Fruit fly (Drosophila melanogaster) whole organism, embryonic: ENCODE results near the gene CG43062.
A peak's percentile ranks its signal among the peaks of the same experiment; 100 is the strongest.

Experiments used
- Ada2b ChIP-seq: fragments of 200-800 bp; sonication (Bioruptor generic); IDR thresholded peaks from 2 replicates; pipeline ENCODE4 v1.3.6; 2022; ENCODE audit warnings: missing biosample characterization, missing genetic modification characterization
- B-H1 ChIP-seq: fragments of 200-800 bp; sonication (Bioruptor generic); IDR thresholded peaks from 3 replicates; pipeline ENCODE4 v1.3.6; 2022; ENCODE audit warnings: missing biosample characterization, missing genetic modification characterization
- Blimp-1 ChIP-seq: fragments of 200-800 bp; sonication (Bioruptor generic); optimal IDR thresholded peaks from 3 replicates; lab custom pipeline; 2018; ENCODE audit warnings: missing biosample characterization, missing genetic modification characterization, mild to moderate bottlenecking, moderate library complexity, missing genetic modification reagents
- CG10147 ChIP-seq: fragments of 200-800 bp; sonication (Bioruptor generic); optimal IDR thresholded peaks from 2 replicates; lab custom pipeline; 2019; ENCODE audit warnings: missing biosample characterization, mild to moderate bottlenecking, missing genetic modification characterization, moderate library complexity
- CG10565 ChIP-seq: fragments of 200-800 bp; sonication (Bioruptor generic); optimal IDR thresholded peaks from 3 replicates; lab custom pipeline; 2016; ENCODE audit warnings: missing biosample characterization, mild to moderate bottlenecking, missing genetic modification characterization
- CG11093 ChIP-seq: fragments of 200-800 bp; sonication (Bioruptor generic); IDR thresholded peaks from 3 replicates; pipeline ENCODE4 v1.3.6; 2022; ENCODE audit warnings: missing biosample characterization, missing genetic modification characterization
- CG12104 ChIP-seq: fragments of 200-800 bp; sonication (Bioruptor generic); optimal IDR thresholded peaks from 3 replicates; lab custom pipeline; 2016; ENCODE audit warnings: missing biosample characterization, missing genetic modification characterization
- CG12155 ChIP-seq: fragments of 200-800 bp; sonication (Bioruptor generic); optimal IDR thresholded peaks from 3 replicates; lab custom pipeline; 2016; ENCODE audit warnings: missing biosample characterization, missing genetic modification characterization
- CG12659 ChIP-seq: fragments of 200-800 bp; sonication (Bioruptor generic); optimal IDR thresholded peaks from 3 replicates; lab custom pipeline; 2017; ENCODE audit warnings: mild to moderate bottlenecking, missing biosample characterization, missing genetic modification reagents, missing genetic modification characterization
- CG13424 ChIP-seq: fragments of 200-800 bp; sonication (Bioruptor generic); optimal IDR thresholded peaks from 2 replicates; lab custom pipeline; 2019; ENCODE audit warnings: missing biosample characterization, mild to moderate bottlenecking, missing genetic modification characterization, moderate library complexity
- CG1602 ChIP-seq: fragments of 200-800 bp; sonication (Bioruptor generic); optimal IDR thresholded peaks from 3 replicates; lab custom pipeline; 2016; ENCODE audit warnings: missing biosample characterization, missing genetic modification characterization
- CG17359 ChIP-seq: fragments of 200-800 bp; sonication (Bioruptor generic); optimal IDR thresholded peaks from 3 replicates; lab custom pipeline; 2018; ENCODE audit warnings: missing biosample characterization, mild to moderate bottlenecking, missing genetic modification characterization, moderate library complexity
- CG18011 ChIP-seq: fragments of 200-800 bp; sonication (Bioruptor generic); optimal IDR thresholded peaks from 2 replicates; lab custom pipeline; 2017; ENCODE audit warnings: missing biosample characterization, missing genetic modification characterization, mild to moderate bottlenecking, moderate library complexity, missing genotype
- CG1832 ChIP-seq: fragments of 200-800 bp; sonication (Bioruptor generic); optimal IDR thresholded peaks from 2 replicates; lab custom pipeline; 2017; ENCODE audit warnings: missing biosample characterization, mild to moderate bottlenecking, missing genetic modification characterization, inconsistent platforms
- CG3163 ChIP-seq: fragments of 200-800 bp; sonication (Bioruptor generic); optimal IDR thresholded peaks from 3 replicates; lab custom pipeline; 2016; ENCODE audit warnings: missing biosample characterization, missing genetic modification characterization
- CG33557 ChIP-seq: fragments of 200-800 bp; sonication (Bioruptor generic); optimal IDR thresholded peaks from 2 replicates; lab custom pipeline; 2019; ENCODE audit warnings: missing biosample characterization, mild to moderate bottlenecking, missing genetic modification characterization, moderate library complexity
- CG4360 ChIP-seq: fragments of 200-800 bp; sonication (Bioruptor generic); IDR thresholded peaks from 2 replicates; pipeline ENCODE4 v1.3.6; 2022; ENCODE audit warnings: missing biosample characterization, missing genetic modification characterization
- CG4730 ChIP-seq: fragments of 200-800 bp; sonication (Bioruptor generic); IDR thresholded peaks from 2 replicates; pipeline ENCODE4 v1.3.6; 2022; ENCODE audit warnings: missing biosample characterization, missing genetic modification characterization
- CG6272 ChIP-seq: fragments of 200-800 bp; sonication (Bioruptor generic); IDR thresholded peaks from 2 replicates; pipeline ENCODE4 v1.3.6; 2022; ENCODE audit warnings: missing biosample characterization, missing genetic modification characterization
- CG8924 ChIP-seq: fragments of 200-800 bp; optimal IDR thresholded peaks from 3 replicates; lab custom pipeline; 2019; ENCODE audit warnings: missing biosample characterization, mild to moderate bottlenecking, missing genetic modification characterization, moderate library complexity
- Dek ChIP-seq: fragments of 200-800 bp; sonication (Bioruptor generic); optimal IDR thresholded peaks from 3 replicates; lab custom pipeline; 2019; ENCODE audit warnings: missing biosample characterization, mild to moderate bottlenecking, missing genetic modification characterization, moderate library complexity
- Drgx ChIP-seq: fragments of 200-800 bp; sonication (Bioruptor generic); IDR thresholded peaks from 2 replicates; pipeline ENCODE4 v1.3.6; 2022; ENCODE audit warnings: missing biosample characterization, missing genetic modification characterization
- Eip74EF ChIP-seq, 2 experiments: fragments of 200-800 bp in 1 of 2; fragments of >200 bp in 1 of 2; sonication (Bioruptor generic) in 1 of 2; optimal IDR thresholded peaks; 2 replicates each; lab custom pipeline; 2017 to 2019; ENCODE audit warnings: missing biosample characterization in 2 of 2, missing genetic modification characterization in 2 of 2, mild to moderate bottlenecking in 1 of 2, moderate library complexity in 1 of 2
- Gug ChIP-seq: fragments of 200-800 bp; sonication (Bioruptor generic); IDR thresholded peaks from 4 replicates; pipeline ENCODE4 v1.3.6; 2022; ENCODE audit warnings: missing biosample characterization, missing genetic modification characterization
- H15 ChIP-seq: fragments of 200-800 bp; sonication (Bioruptor generic); IDR thresholded peaks from 3 replicates; pipeline ENCODE4 v1.3.6; 2022; ENCODE audit warnings: missing biosample characterization, missing genetic modification characterization
- Hr3 ChIP-seq: fragments of 200-800 bp; sonication (Bioruptor generic); optimal IDR thresholded peaks from 3 replicates; lab custom pipeline; 2016; ENCODE audit warnings: missing biosample characterization, missing genetic modification characterization
- Hr78 ChIP-seq, 2 experiments: fragments of 200-800 bp in 1 of 2; fragments of >200 bp in 1 of 2; sonication (Bioruptor generic) in 1 of 2; optimal IDR thresholded peaks; 2 replicates each; lab custom pipeline; 2017 to 2019; ENCODE audit warnings: missing biosample characterization in 2 of 2, missing genetic modification characterization in 2 of 2, mild to moderate bottlenecking in 1 of 2, moderate library complexity in 1 of 2
- MTF-1 ChIP-seq: fragments of 200-800 bp; sonication (Bioruptor generic); optimal IDR thresholded peaks from 2 replicates; lab custom pipeline; 2018; ENCODE audit warnings: missing biosample characterization, mild to moderate bottlenecking, missing genetic modification characterization, borderline replicate concordance
- NFAT ChIP-seq: fragments of 200-800 bp; sonication (Bioruptor generic); IDR thresholded peaks from 2 replicates; pipeline ENCODE4 v1.3.6; 2022; ENCODE audit warnings: missing biosample characterization, missing genetic modification characterization
- Opbp ChIP-seq: fragments of 200-800 bp; sonication (Bioruptor generic); IDR thresholded peaks from 3 replicates; pipeline ENCODE4 v1.3.6; 2022; ENCODE audit warnings: missing biosample characterization, missing genetic modification characterization; ENCODE audit not compliant: partially characterized antibody
- Rx ChIP-seq: fragments of 200-800 bp; sonication (Bioruptor generic); IDR thresholded peaks from 2 replicates; pipeline ENCODE4 v1.3.6; 2022; ENCODE audit warnings: missing biosample characterization, missing genetic modification characterization
- Sry-β ChIP-seq: fragments of 200-800 bp; sonication (Bioruptor generic); optimal IDR thresholded peaks from 2 replicates; lab custom pipeline; 2018; ENCODE audit warnings: missing biosample characterization, mild to moderate bottlenecking, missing genetic modification characterization, moderate library complexity
- Vsx1 ChIP-seq: fragments of 200-800 bp; sonication (Bioruptor generic); optimal IDR thresholded peaks from 2 replicates; lab custom pipeline; 2017; ENCODE audit warnings: missing biosample characterization, mild to moderate bottlenecking, missing genetic modification characterization, missing genetic modification reagents
- Xbp1 ChIP-seq: fragments of 200-800 bp; sonication (Bioruptor generic); optimal IDR thresholded peaks from 3 replicates; lab custom pipeline; 2016; ENCODE audit warnings: missing biosample characterization, mild to moderate bottlenecking, missing genetic modification characterization
- crol ChIP-seq: fragments of 200-800 bp; sonication (Bioruptor generic); IDR thresholded peaks from 2 replicates; pipeline ENCODE4 v1.3.6; 2022; ENCODE audit warnings: missing biosample characterization, missing genetic modification characterization
- dmrt11E ChIP-seq: fragments of 200-800 bp; sonication (Bioruptor generic); optimal IDR thresholded peaks from 3 replicates; lab custom pipeline; 2018; ENCODE audit warnings: missing biosample characterization, mild to moderate bottlenecking, missing genetic modification characterization, moderate library complexity
- ems ChIP-seq: fragments of 200-800 bp; sonication (Bioruptor generic); optimal IDR thresholded peaks from 3 replicates; lab custom pipeline; 2016; ENCODE audit warnings: missing biosample characterization, missing genetic modification characterization
- ewg ChIP-seq: fragments of 200-800 bp; sonication (Bioruptor generic); optimal IDR thresholded peaks from 3 replicates; lab custom pipeline; 2017; ENCODE audit warnings: mild to moderate bottlenecking, missing biosample characterization, missing genetic modification reagents, missing genetic modification characterization
- gcm ChIP-seq: fragments of 200-800 bp; sonication (Bioruptor generic); optimal IDR thresholded peaks from 2 replicates; lab custom pipeline; 2019; ENCODE audit warnings: missing biosample characterization, mild to moderate bottlenecking, missing genetic modification characterization, moderate library complexity
- grau ChIP-seq: fragments of 200-800 bp; optimal IDR thresholded peaks from 3 replicates; lab custom pipeline; 2019; ENCODE audit warnings: missing biosample characterization, mild to moderate bottlenecking, missing genetic modification characterization, moderate library complexity
- h ChIP-seq: fragments of >200 bp; optimal IDR thresholded peaks from 2 replicates; lab custom pipeline; 2017
- hth ChIP-seq: fragments of >200 bp; optimal IDR thresholded peaks from 2 replicates; lab custom pipeline; 2017; ENCODE audit warnings: inconsistent platforms
- lola ChIP-seq, 3 experiments: fragments of >200 bp in 2 of 3; fragments of 200-800 bp in 1 of 3; sonication (Bioruptor generic) in 1 of 3; optimal IDR thresholded peaks; 2 replicates each; lab custom pipeline; 2017 to 2019; ENCODE audit warnings: missing biosample characterization in 3 of 3, missing genetic modification characterization in 3 of 3, mild to moderate bottlenecking in 1 of 3, moderate library complexity in 1 of 3
- mld ChIP-seq: fragments of 200-800 bp; sonication (Bioruptor generic); IDR thresholded peaks from 3 replicates; pipeline ENCODE4 v1.3.6; 2022; ENCODE audit warnings: missing biosample characterization, missing genetic modification characterization; ENCODE audit not compliant: partially characterized antibody
- odd ChIP-seq: fragments of 200-800 bp; sonication (Bioruptor generic); optimal IDR thresholded peaks from 2 replicates; lab custom pipeline; 2017; ENCODE audit warnings: missing biosample characterization, mild to moderate bottlenecking, missing genetic modification characterization
- sim ChIP-seq: fragments of 200-800 bp; sonication (Bioruptor generic); IDR thresholded peaks from 2 replicates; pipeline ENCODE4 v1.3.6; 2022; ENCODE audit warnings: missing biosample characterization, missing genetic modification characterization
- sug ChIP-seq: fragments of 200-800 bp; optimal IDR thresholded peaks from 2 replicates; lab custom pipeline; 2019; ENCODE audit warnings: missing biosample characterization, mild to moderate bottlenecking, missing genetic modification characterization, moderate library complexity

Gene CG43062

dm6 chr3R:11778012-11778865, 28.1 kb downstream of the CG43062 start (continued):
- TF ChIP-seq MTF-1 (GFP tag; lab: Kevin White, UChicago), result peak; percentile 39
- TF ChIP-seq Hr3 (GFP tag; lab: Kevin White, UChicago), result peak; percentile 78
- no peak; the same call in 1 of the 3 replicates for TF ChIP-seq B-H1 (GFP tag; lab: Robert Waterston, UW)
- peak in 1 of 2 experiments; percentile 67 for TF ChIP-seq Hr78 (GFP tag; optimal IDR thresholded peaks at IDR 0.05; lab: Kevin White, UChicago)
- TF ChIP-seq Xbp1 (GFP tag; lab: Kevin White, UChicago), result peak; percentile 74
- peak; percentile 75 for TF ChIP-seq Opbp (GFP tag; lab: Robert Waterston, UW)
- peak; percentile 77 for TF ChIP-seq CG12659 (GFP tag; lab: Kevin White, UChicago)
- TF ChIP-seq Ada2b, result no peak
- TF ChIP-seq hth (lab: Kevin White, UChicago), result no peak
- TF ChIP-seq CG18011 (GFP tag; lab: Kevin White, UChicago), result peak; percentile 37
- TF ChIP-seq crol (GFP tag; lab: Robert Waterston, UW), result peak; percentile 78; the same call in 1 of the 2 replicates
- TF ChIP-seq CG8924 (tag; lab: Kevin White, UChicago), result peak; percentile 67
- no peak; the same call in 1 of the 2 replicates for TF ChIP-seq CG4360 (GFP tag; lab: Robert Waterston, UW)
- TF ChIP-seq Blimp-1 (GFP tag; lab: Kevin White, UChicago), result peak; percentile 99
- peak; percentile 36 for TF ChIP-seq CG10147 (GFP tag; lab: Kevin White, UChicago)
- TF ChIP-seq CG6272 (GFP tag; lab: Robert Waterston, UW), result no peak
- TF ChIP-seq CG1832 (GFP tag; lab: Kevin White, UChicago), result no peak
- peak; percentile 70 for TF ChIP-seq grau
- TF ChIP-seq CG12104 (GFP tag; lab: Kevin White, UChicago), result peak; percentile 83
- TF ChIP-seq dmrt11E (tag; lab: Kevin White, UChicago), result peak; percentile 79
- no peak for TF ChIP-seq ems (GFP tag; lab: Kevin White, UChicago)
- TF ChIP-seq CG1602 (GFP tag; lab: Kevin White, UChicago), result peak; percentile 58
- peak; percentile 26 for TF ChIP-seq gcm (GFP tag; lab: Kevin White, UChicago)
- TF ChIP-seq Vsx1 (GFP tag; lab: Kevin White, UChicago), result no peak
- peak; percentile 22 for TF ChIP-seq Dek (tag; lab: Kevin White, UChicago)
- TF ChIP-seq CG4730, result 0 out of 2 replicates have a peak, but pooled peaks have one; percentile 20
- TF ChIP-seq CG33557 (GFP tag; lab: Kevin White, UChicago), result peak; percentile 81
- peak; percentile 76 for TF ChIP-seq odd (GFP tag; lab: Kevin White, UChicago)
- no peak for TF ChIP-seq mld (GFP tag; lab: Robert Waterston, UW)
- TF ChIP-seq CG12155 (GFP tag; lab: Kevin White, UChicago), result peak; percentile 62
- TF ChIP-seq CG17359 (tag; lab: Kevin White, UChicago), result peak; percentile 26
- peak; percentile 65 for TF ChIP-seq CG3163
- TF ChIP-seq Rx (GFP tag; lab: Robert Waterston, UW), result no peak
- no peak for TF ChIP-seq Sry-β (GFP tag; lab: Kevin White, UChicago)
- peak in 2 of 3 experiments; percentile 5 to 87 for TF ChIP-seq lola (GFP tag; optimal IDR thresholded peaks at IDR 0.05; lab: Kevin White, UChicago)
- TF ChIP-seq sug (tag; lab: Kevin White, UChicago), result peak; percentile 57
- peak; percentile 25; the same call in 1 of the 2 replicates for TF ChIP-seq NFAT
- peak; percentile 45; the same call in 1 of the 3 replicates for TF ChIP-seq CG11093 (GFP tag; lab: Robert Waterston, UW)
- peak; percentile 6; the same call in 1 of the 2 replicates for TF ChIP-seq Drgx (GFP tag; lab: Robert Waterston, UW)
- TF ChIP-seq Eip74EF (GFP tag; optimal IDR thresholded peaks at IDR 0.05; lab: Kevin White, UChicago), result peak in 1 of 2 experiments; percentile 71
- peak; percentile 81 for TF ChIP-seq CG13424
- 0 out of 2 replicates have a peak, but pooled peaks have one; percentile 26 for TF ChIP-seq sim
- TF ChIP-seq H15 (GFP tag; lab: Robert Waterston, UW), result peak; percentile 34; the same call in 1 of the 3 replicates
- peak; percentile 21 for TF ChIP-seq CG10565 (GFP tag; lab: Kevin White, UChicago)
- TF ChIP-seq ewg, result peak; percentile 57
- TF ChIP-seq Gug (GFP tag; lab: Robert Waterston, UW), result peak; percentile 45; the same call in 2 of the 4 replicates
- no peak for TF ChIP-seq h (lab: Kevin White, UChicago)
